Worm (Caenorhabditis elegans) whole organism, midembryonic: ENCODE measurements around the gene B0393.4.

Source experiments
- cog-1 ChIP-seq: sonication (generic microtip); optimal IDR thresholded peaks from 2 replicates; lab custom pipeline; 2016; ENCODE audit warnings: missing genetic modification characterization, missing compliant biosample characterization
- flt-1 ChIP-seq: fragments of 200-800 bp; sonication (Bioruptor generic); IDR thresholded peaks from 2 replicates; pipeline ENCODE4 v1.3.6; 2022; ENCODE audit warnings: missing genetic modification characterization, missing compliant biosample characterization
- klf-2 ChIP-seq: fragments of 200-800 bp; sonication (Bioruptor generic); conservative IDR thresholded peaks from 2 replicates; pipeline ENCODE4 v1.3.6; 2022; ENCODE audit warnings: missing genetic modification reagents, missing genetic modification characterization, missing compliant biosample characterization
- med-1 ChIP-seq: sonication (generic microtip); optimal IDR thresholded peaks from 2 replicates; lab custom pipeline; 2017; ENCODE audit warnings: missing genetic modification characterization, mild to moderate bottlenecking, missing compliant biosample characterization, antibody characterized with exemption, missing genetic modification reagents; ENCODE audit not compliant: insufficient read depth
- ref-1 ChIP-seq: fragments of 200-800 bp; sonication (Bioruptor generic); conservative IDR thresholded peaks from 2 replicates; pipeline ENCODE4 v1.3.6; 2022; ENCODE audit warnings: missing genetic modification reagents, missing genetic modification characterization, missing compliant biosample characterization
- tab-1 ChIP-seq: fragments of 200-800 bp; sonication (Bioruptor generic); IDR thresholded peaks from 2 replicates; pipeline ENCODE4 v1.3.6; 2022; ENCODE audit warnings: missing genetic modification characterization, missing compliant biosample characterization
- ztf-23 ChIP-seq: fragments of 200-800 bp; sonication (Bioruptor generic); IDR thresholded peaks from 2 replicates; pipeline ENCODE4 v1.3.6; 2022; ENCODE audit warnings: missing genetic modification reagents, missing genetic modification characterization, missing compliant biosample characterization

DNA sequence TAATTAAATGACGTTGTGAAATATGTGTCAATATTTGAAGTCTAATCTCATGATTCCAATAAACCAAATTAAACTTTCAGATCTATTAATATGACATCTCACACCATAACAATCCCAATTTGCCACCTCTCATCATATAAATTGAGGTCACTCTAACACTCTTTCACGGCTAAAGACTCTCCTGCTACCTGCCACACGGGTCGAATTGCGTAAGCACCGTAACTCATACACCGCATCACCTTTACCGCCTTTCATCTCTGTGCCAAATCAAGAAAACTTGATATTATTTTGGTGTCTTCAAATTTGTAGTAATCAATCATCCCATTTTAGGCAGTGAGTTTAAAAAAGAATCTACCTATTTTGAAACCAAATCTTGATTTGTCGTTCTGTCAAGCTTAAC, 42.9 kb upstream of the B0393.4 start:
- no peak for TF ChIP-seq ztf-23
- no peak for TF ChIP-seq ref-1 (GFP tag; lab: Robert Waterston, UW)
- no peak for TF ChIP-seq flt-1 (GFP tag; lab: Robert Waterston, UW)
- no peak for TF ChIP-seq cog-1 (tag; lab: Kevin White, UChicago)
- TF ChIP-seq tab-1 (GFP tag; lab: Robert Waterston, UW), result no peak
- TF ChIP-seq med-1 (GFP tag; lab: Kevin White, UChicago), result no peak
- TF ChIP-seq klf-2 (GFP tag; lab: Robert Waterston, UW), result no peak
